Fruit fly (Drosophila melanogaster) whole organism, embryonic: ENCODE results near the gene nrv3.

Experiments
- B-H2 ChIP-seq: fragments of 200-800 bp; sonication (Bioruptor generic); optimal IDR thresholded peaks from 2 replicates; lab custom pipeline; 2018; ENCODE audit warnings: missing biosample characterization, mild to moderate bottlenecking, missing genetic modification characterization
- Bteb2 ChIP-seq: fragments of 200-800 bp; sonication (Bioruptor generic); optimal IDR thresholded peaks from 2 replicates; lab custom pipeline; 2016; ENCODE audit warnings: missing biosample characterization, missing genetic modification characterization
- CG10543 ChIP-seq: fragments of 200-800 bp; sonication (Bioruptor generic); optimal IDR thresholded peaks from 3 replicates; lab custom pipeline; 2017; ENCODE audit warnings: missing biosample characterization, mild to moderate bottlenecking, missing genetic modification characterization, moderate library complexity
- CG11398 ChIP-seq: fragments of 200-800 bp; sonication (Bioruptor generic); optimal IDR thresholded peaks from 2 replicates; lab custom pipeline; 2016; ENCODE audit warnings: missing biosample characterization, missing genetic modification characterization
- CG12071 ChIP-seq: fragments of 200-800 bp; sonication (Bioruptor generic); optimal IDR thresholded peaks from 3 replicates; lab custom pipeline; 2018; ENCODE audit warnings: missing biosample characterization, mild to moderate bottlenecking, missing genetic modification characterization
- CG13424 ChIP-seq: fragments of 200-800 bp; sonication (Bioruptor generic); optimal IDR thresholded peaks from 2 replicates; lab custom pipeline; 2019; ENCODE audit warnings: missing biosample characterization, mild to moderate bottlenecking, missing genetic modification characterization, moderate library complexity
- CG15696 ChIP-seq: fragments of 200-800 bp; sonication (Bioruptor generic); optimal IDR thresholded peaks from 2 replicates; lab custom pipeline; 2019; ENCODE audit warnings: missing biosample characterization, mild to moderate bottlenecking, missing genetic modification characterization, moderate library complexity
- CG16863 ChIP-seq: fragments of 200-800 bp; sonication (Bioruptor generic); optimal IDR thresholded peaks from 3 replicates; lab custom pipeline; 2016; ENCODE audit warnings: missing biosample characterization, missing genetic modification characterization
- CG1792 ChIP-seq: fragments of 200-800 bp; sonication (Bioruptor generic); optimal IDR thresholded peaks from 2 replicates; lab custom pipeline; 2016; ENCODE audit warnings: missing biosample characterization, missing genetic modification characterization
- CG18599 ChIP-seq: fragments of 200-800 bp; sonication (Bioruptor generic); optimal IDR thresholded peaks from 3 replicates; lab custom pipeline; 2017; ENCODE audit warnings: missing biosample characterization, missing genetic modification characterization, mild to moderate bottlenecking, moderate library complexity, missing genetic modification reagents
- CG31388 ChIP-seq: fragments of 200-800 bp; sonication (Bioruptor generic); optimal IDR thresholded peaks from 2 replicates; lab custom pipeline; 2016; ENCODE audit warnings: missing biosample characterization, missing genetic modification characterization
- CG43689 ChIP-seq: fragments of 200-800 bp; sonication (Bioruptor generic); IDR thresholded peaks from 2 replicates; pipeline ENCODE4 v1.3.6; 2022; ENCODE audit warnings: missing biosample characterization, missing genetic modification characterization
- CG6654 ChIP-seq: fragments of 200-800 bp; sonication (Bioruptor generic); optimal IDR thresholded peaks from 2 replicates; lab custom pipeline; 2017; ENCODE audit warnings: missing biosample characterization, mild to moderate bottlenecking, missing genetic modification characterization
- CG6854 ChIP-seq: fragments of 200-800 bp; sonication (Bioruptor generic); optimal IDR thresholded peaks from 3 replicates; lab custom pipeline; 2017; ENCODE audit warnings: missing biosample characterization, mild to moderate bottlenecking, missing genetic modification characterization
- CTCF ChIP-seq: fragments of 200-800 bp; sonication (Bioruptor generic); optimal IDR thresholded peaks from 2 replicates; lab custom pipeline; 2017; ENCODE audit warnings: missing biosample characterization, mild to moderate bottlenecking, missing genetic modification characterization, moderate library complexity
- D19A ChIP-seq: fragments of 200-800 bp; optimal IDR thresholded peaks from 3 replicates; lab custom pipeline; 2019; ENCODE audit warnings: missing biosample characterization, mild to moderate bottlenecking, missing genetic modification characterization, moderate library complexity
- Fer1 ChIP-seq: fragments of 200-800 bp; sonication (Bioruptor generic); optimal IDR thresholded peaks from 2 replicates; lab custom pipeline; 2017; ENCODE audit warnings: missing biosample characterization, mild to moderate bottlenecking, missing genetic modification characterization
- HLH4C ChIP-seq: fragments of 200-800 bp; sonication (Bioruptor generic); IDR thresholded peaks from 3 replicates; pipeline ENCODE4 v1.3.6; 2022; ENCODE audit warnings: missing biosample characterization, missing genetic modification characterization; ENCODE audit not compliant: partially characterized antibody
- Hand ChIP-seq: fragments of 200-800 bp; sonication (Bioruptor generic); optimal IDR thresholded peaks from 2 replicates; lab custom pipeline; 2017; ENCODE audit warnings: mild to moderate bottlenecking, missing biosample characterization, missing genetic modification reagents, missing genetic modification characterization
- Hmr ChIP-seq: fragments of 200-800 bp; sonication (Bioruptor generic); optimal IDR thresholded peaks from 3 replicates; lab custom pipeline; 2017; ENCODE audit warnings: mild to moderate bottlenecking, missing biosample characterization, missing genetic modification reagents, missing genetic modification characterization
- Hr78 ChIP-seq, 2 experiments: fragments of 200-800 bp in 1 of 2; fragments of >200 bp in 1 of 2; sonication (Bioruptor generic) in 1 of 2; optimal IDR thresholded peaks; 2 replicates each; lab custom pipeline; 2017 to 2019; ENCODE audit warnings: missing biosample characterization in 2 of 2, missing genetic modification characterization in 2 of 2, mild to moderate bottlenecking in 1 of 2, moderate library complexity in 1 of 2
- Jarid2 ChIP-seq: fragments of 200-800 bp; sonication (Bioruptor generic); optimal IDR thresholded peaks from 3 replicates; lab custom pipeline; 2017; ENCODE audit warnings: mild to moderate bottlenecking, missing biosample characterization, missing genetic modification reagents, missing genetic modification characterization
- Rx ChIP-seq: fragments of 200-800 bp; sonication (Bioruptor generic); IDR thresholded peaks from 2 replicates; pipeline ENCODE4 v1.3.6; 2022; ENCODE audit warnings: missing biosample characterization, missing genetic modification characterization
- Scr ChIP-seq: fragments of 200-800 bp; sonication (Bioruptor generic); IDR thresholded peaks from 2 replicates; pipeline ENCODE4 v1.3.6; 2022; ENCODE audit warnings: missing biosample characterization, missing genetic modification characterization; ENCODE audit not compliant: partially characterized antibody
- Xrp1 ChIP-seq: fragments of 200-800 bp; sonication (Bioruptor generic); IDR thresholded peaks from 2 replicates; pipeline ENCODE4 v1.3.6; 2022; ENCODE audit warnings: missing biosample characterization, missing genetic modification characterization
- abd-A ChIP-seq: fragments of 200-800 bp; sonication (Bioruptor generic); optimal IDR thresholded peaks from 3 replicates; lab custom pipeline; 2019; ENCODE audit warnings: missing biosample characterization, mild to moderate bottlenecking, missing genetic modification characterization, moderate library complexity
- amos ChIP-seq: fragments of 200-800 bp; sonication (Bioruptor generic); IDR thresholded peaks from 2 replicates; pipeline ENCODE4 v1.3.6; 2022; ENCODE audit warnings: missing biosample characterization, missing genetic modification characterization; ENCODE audit not compliant: partially characterized antibody
- az2 ChIP-seq: fragments of 200-800 bp; sonication (Bioruptor generic); optimal IDR thresholded peaks from 3 replicates; lab custom pipeline; 2016; ENCODE audit warnings: missing biosample characterization, missing genetic modification characterization
- chinmo ChIP-seq: fragments of 200-800 bp; sonication (Bioruptor generic); IDR thresholded peaks from 4 replicates; pipeline ENCODE4 v1.3.6; 2022; ENCODE audit warnings: missing biosample characterization, missing genetic modification characterization; ENCODE audit not compliant: partially characterized antibody
- crol ChIP-seq: fragments of 200-800 bp; sonication (Bioruptor generic); IDR thresholded peaks from 2 replicates; pipeline ENCODE4 v1.3.6; 2022; ENCODE audit warnings: missing biosample characterization, missing genetic modification characterization
- crp ChIP-seq, 2 experiments: fragments of 200-800 bp; sonication (Bioruptor generic); optimal IDR thresholded peaks; 2 replicates in 1 of 2; 3 replicates in 1 of 2; lab custom pipeline; 2017; ENCODE audit warnings: missing biosample characterization in 2 of 2, missing genetic modification characterization in 2 of 2, mild to moderate bottlenecking in 1 of 2, moderate library complexity in 1 of 2
- dpn ChIP-seq, 2 experiments: fragments of 200-800 bp; sonication (Bioruptor generic); optimal IDR thresholded peaks; 3 replicates each; lab custom pipeline; 2016; ENCODE audit warnings: missing biosample characterization in 2 of 2, missing genetic modification characterization in 2 of 2
- ewg ChIP-seq: fragments of 200-800 bp; sonication (Bioruptor generic); optimal IDR thresholded peaks from 3 replicates; lab custom pipeline; 2017; ENCODE audit warnings: mild to moderate bottlenecking, missing biosample characterization, missing genetic modification reagents, missing genetic modification characterization
- exex ChIP-seq: fragments of 200-800 bp; sonication (Bioruptor generic); optimal IDR thresholded peaks from 4 replicates; lab custom pipeline; 2018; ENCODE audit warnings: missing biosample characterization, mild to moderate bottlenecking, missing genetic modification characterization, moderate library complexity
- gro ChIP-seq: fragments of 200-800 bp; sonication (Bioruptor generic); optimal IDR thresholded peaks from 2 replicates; lab custom pipeline; 2016; ENCODE audit warnings: missing biosample characterization, missing genetic modification characterization
- kay ChIP-seq: fragments of 200-800 bp; sonication (Bioruptor generic); optimal IDR thresholded peaks from 2 replicates; lab custom pipeline; 2016; ENCODE audit warnings: missing biosample characterization, missing genetic modification characterization
- maf-S ChIP-seq: fragments of 200-800 bp; sonication (Bioruptor generic); optimal IDR thresholded peaks from 2 replicates; lab custom pipeline; 2016; ENCODE audit warnings: missing biosample characterization, missing genetic modification characterization
- psq ChIP-seq: fragments of 200-800 bp; sonication (Bioruptor generic); optimal IDR thresholded peaks from 2 replicates; lab custom pipeline; 2017; ENCODE audit warnings: missing biosample characterization, missing genetic modification characterization
- pzg ChIP-seq: fragments of 200-800 bp; sonication (Bioruptor generic); optimal IDR thresholded peaks from 3 replicates; lab custom pipeline; 2018; ENCODE audit warnings: missing biosample characterization, mild to moderate bottlenecking, missing genetic modification characterization, moderate library complexity
- rib ChIP-seq: fragments of 200-800 bp; sonication (Bioruptor generic); IDR thresholded peaks from 2 replicates; pipeline ENCODE4 v1.3.6; 2022; ENCODE audit warnings: missing biosample characterization, missing genetic modification characterization
- ro ChIP-seq: fragments of 200-800 bp; sonication (Bioruptor generic); IDR thresholded peaks from 2 replicates; pipeline ENCODE4 v1.3.6; 2022; ENCODE audit warnings: missing biosample characterization, missing genetic modification characterization
- scrt ChIP-seq: fragments of 200-800 bp; sonication (Bioruptor generic); optimal IDR thresholded peaks from 2 replicates; lab custom pipeline; 2018; ENCODE audit warnings: missing biosample characterization, mild to moderate bottlenecking, missing genetic modification characterization, moderate library complexity
- sd ChIP-seq: fragments of 200-800 bp; sonication (Bioruptor generic); optimal IDR thresholded peaks from 3 replicates; lab custom pipeline; 2018; ENCODE audit warnings: missing biosample characterization, mild to moderate bottlenecking, missing genetic modification characterization, moderate library complexity
- sqz ChIP-seq: fragments of 200-800 bp; sonication (Bioruptor generic); optimal IDR thresholded peaks from 3 replicates; lab custom pipeline; 2018; ENCODE audit warnings: missing biosample characterization, mild to moderate bottlenecking, missing genetic modification characterization
- tgo ChIP-seq: fragments of 200-800 bp; sonication (Bioruptor generic); IDR thresholded peaks from 3 replicates; pipeline ENCODE4 v1.3.6; 2022; ENCODE audit warnings: missing biosample characterization, missing genetic modification characterization
- toy ChIP-seq: fragments of 200-800 bp; sonication (Bioruptor generic); IDR thresholded peaks from 2 replicates; pipeline ENCODE4 v1.3.6; 2022; ENCODE audit warnings: missing biosample characterization, missing genetic modification characterization
- tx ChIP-seq: fragments of 200-800 bp; sonication (Bioruptor generic); optimal IDR thresholded peaks from 2 replicates; lab custom pipeline; 2016; ENCODE audit warnings: missing biosample characterization, missing genetic modification characterization
- wek ChIP-seq: fragments of 200-800 bp; sonication (Bioruptor generic); optimal IDR thresholded peaks from 3 replicates; lab custom pipeline; 2018; ENCODE audit warnings: missing biosample characterization, mild to moderate bottlenecking, missing genetic modification characterization, moderate library complexity
- wor ChIP-seq: fragments of 200-800 bp; sonication (Bioruptor generic); IDR thresholded peaks from 2 replicates; pipeline ENCODE4 v1.3.6; 2022; ENCODE audit warnings: missing biosample characterization, missing genetic modification characterization
- zen2 ChIP-seq: fragments of 200-800 bp; sonication (Bioruptor generic); IDR thresholded peaks from 3 replicates; pipeline ENCODE4 v1.3.6; 2022; ENCODE audit warnings: missing biosample characterization, missing genetic modification characterization; ENCODE audit not compliant: partially characterized antibody

nrv3 gene

dm6 chr2L:21379790-21380349 lies at the start of gene nrv3:
Gene nrv3 (plus strand): TSS chr2L:21380000.
- TF ChIP-seq rib (no peak), az2 (GFP tag; lab: Kevin White, UChicago) (no peak), pzg (peak; percentile 25), Hr78 (GFP tag; optimal IDR thresholded peaks at IDR 0.05; lab: Kevin White, UChicago) (no peak), CG12071 (no peak), Hmr (GFP tag; lab: Kevin White, UChicago) (peak; percentile 32), amos (GFP tag; lab: Robert Waterston, UW) (peak; percentile 7; the same call in 1 of the 2 replicates), chinmo (0 out of 4 replicates have a peak, but pooled peaks have one; percentile 22), kay (GFP tag; lab: Kevin White, UChicago) (no peak), Bteb2 (GFP tag; lab: Kevin White, UChicago) (no peak), wek (GFP tag; lab: Kevin White, UChicago) (no peak), dpn (GFP tag; optimal IDR thresholded peaks at IDR 0.05; lab: Kevin White, UChicago) (no peak), gro (GFP tag; lab: Kevin White, UChicago) (no peak), CG43689 (GFP tag; lab: Robert Waterston, UW) (no peak), CG15696 (tag; lab: Kevin White, UChicago) (no peak), scrt (GFP tag; lab: Kevin White, UChicago) (peak; percentile 17), sqz (GFP tag; lab: Kevin White, UChicago) (no peak), CG6854 (peak; percentile 34), D19A (tag; lab: Kevin White, UChicago) (no peak), sd (tag; lab: Kevin White, UChicago) (no peak), Hand (GFP tag; lab: Kevin White, UChicago) (peak; percentile 1), B-H2 (GFP tag; lab: Kevin White, UChicago) (no peak), tx (GFP tag; lab: Kevin White, UChicago) (no peak), CG1792 (GFP tag; lab: Kevin White, UChicago) (no peak), ewg (GFP tag; lab: Kevin White, UChicago) (peak; percentile 66), CG16863 (no peak), ro (GFP tag; lab: Robert Waterston, UW) (no peak), toy (no peak), CG18599 (GFP tag; lab: Kevin White, UChicago) (peak; percentile 34), CG13424 (tag; lab: Kevin White, UChicago) (no peak), CG31388 (GFP tag; lab: Kevin White, UChicago) (no peak), wor (no peak), CG6654 (GFP tag; lab: Kevin White, UChicago) (peak; percentile 95), HLH4C (GFP tag; lab: Robert Waterston, UW) (0 out of 3 replicates have a peak, but pooled peaks have one; percentile 12), CG10543 (peak; percentile 26), Scr (GFP tag; lab: Robert Waterston, UW) (no peak), Jarid2 (GFP tag; lab: Kevin White, UChicago) (peak; percentile 10), Fer1 (GFP tag; lab: Kevin White, UChicago) (peak; percentile 17), maf-S (GFP tag; lab: Kevin White, UChicago) (no peak), zen2 (0 out of 3 replicates have a peak, but pooled peaks have one; percentile 23), exex (tag; lab: Kevin White, UChicago) (no peak), Xrp1 (no peak), CTCF (GFP tag; lab: Kevin White, UChicago) (peak; percentile 90), crol (GFP tag; lab: Robert Waterston, UW) (no peak), psq (GFP tag; lab: Kevin White, UChicago) (no peak), crp (GFP tag; optimal IDR thresholded peaks at IDR 0.05; lab: Kevin White, UChicago) (peak in 1 of 2 experiments; percentile 63), tgo (GFP tag; lab: Robert Waterston, UW) (no peak), Rx (GFP tag; lab: Robert Waterston, UW) (no peak), abd-A (tag; lab: Kevin White, UChicago) (peak; percentile 69), CG11398 (no peak)
